Fruit fly (Drosophila melanogaster): ENCODE measurements around the gene mRpL22.

mRpL22 gene

dm6 chrX:16746824-16747223 is 36.9 kb upstream of the mRpL22 start:
- TF ChIP-seq pad (GFP tag; optimal IDR thresholded peaks at IDR 0.05) (no peak), CG14711 (tag; optimal IDR thresholded peaks at IDR 0.05) (no peak), toe (GFP tag; optimal IDR thresholded peaks at IDR 0.05) (no peak), bab1 (GFP tag; optimal IDR thresholded peaks at IDR 0.05) (peak; percentile 20), CG11617 (GFP tag; optimal IDR thresholded peaks at IDR 0.05) (no peak), kay (GFP tag; ENCODE audit: borderline replicate concordance) (peak; percentile 50), CG7045 (GFP tag; optimal IDR thresholded peaks at IDR 0.05) (no peak)

- TF ChIP-seq Hr96 (GFP tag; optimal IDR thresholded peaks at IDR 0.05) (no peak), pad (GFP tag; optimal IDR thresholded peaks at IDR 0.05) (no peak), ovo (GFP tag; optimal IDR thresholded peaks at IDR 0.05) (no peak)
Observed at dm6 chrX:16747467-16747866, 36.3 kb upstream of the mRpL22 start.

- peak; percentile 5 for TF ChIP-seq Mnt (GFP tag; optimal IDR thresholded peaks at IDR 0.05)
- TF ChIP-seq CG14711 (tag; optimal IDR thresholded peaks at IDR 0.05) = no peak
- TF ChIP-seq CG7101 (tag; optimal IDR thresholded peaks at IDR 0.05) = peak; percentile 20
- no peak for TF ChIP-seq CG33017 (tag; optimal IDR thresholded peaks at IDR 0.05)
- TF ChIP-seq CG1620 (GFP tag; optimal IDR thresholded peaks at IDR 0.05) = no peak
- no peak for TF ChIP-seq CG5204 (GFP tag; optimal IDR thresholded peaks at IDR 0.05)
- TF ChIP-seq toe (GFP tag; optimal IDR thresholded peaks at IDR 0.05) = no peak
- TF ChIP-seq ovo (GFP tag; optimal IDR thresholded peaks at IDR 0.05) = no peak
- peak; percentile 38 for TF ChIP-seq tj (GFP tag; optimal IDR thresholded peaks at IDR 0.05)
- TF ChIP-seq CG11617 (GFP tag; optimal IDR thresholded peaks at IDR 0.05) = no peak
- TF ChIP-seq bab1 (GFP tag; optimal IDR thresholded peaks at IDR 0.05) = no peak
- peak; percentile 28 for TF ChIP-seq cic (GFP tag; optimal IDR thresholded peaks at IDR 0.05)
- no peak for TF ChIP-seq Crg-1 (GFP tag; optimal IDR thresholded peaks at IDR 0.05)
- TF ChIP-seq kay (GFP tag; ENCODE audit: borderline replicate concordance) = no peak
Observed at dm6 chrX:16749324-16749723, 34.4 kb upstream of the mRpL22 start.

dm6 chrX:16750712-16751578 is 32.8 kb upstream of the mRpL22 start:
- TF ChIP-seq CG14711 (tag; optimal IDR thresholded peaks at IDR 0.05) = peak; percentile 56
- TF ChIP-seq kay (GFP tag; ENCODE audit: borderline replicate concordance) = peak; percentile 79
- TF ChIP-seq CG12768 (GFP tag; optimal IDR thresholded peaks at IDR 0.05) = no peak
- no peak for TF ChIP-seq ovo (GFP tag; optimal IDR thresholded peaks at IDR 0.05)
- peak; percentile 40 for TF ChIP-seq CG5204 (GFP tag; optimal IDR thresholded peaks at IDR 0.05)
- peak; percentile 12 for TF ChIP-seq Mnt (GFP tag; optimal IDR thresholded peaks at IDR 0.05)
- no peak for TF ChIP-seq Clk (GFP tag; optimal IDR thresholded peaks at IDR 0.05)
- no peak for TF ChIP-seq toe (GFP tag; optimal IDR thresholded peaks at IDR 0.05)
- peak; percentile 41 for TF ChIP-seq Hr96 (GFP tag; optimal IDR thresholded peaks at IDR 0.05)
- peak; percentile 51 for TF ChIP-seq CG33017 (tag; optimal IDR thresholded peaks at IDR 0.05)
- no peak for TF ChIP-seq cnc (optimal IDR thresholded peaks at IDR 0.05)
- TF ChIP-seq CG11617 (GFP tag; optimal IDR thresholded peaks at IDR 0.05) = peak; percentile 63
- peak; percentile 22 for TF ChIP-seq CG1620 (GFP tag; optimal IDR thresholded peaks at IDR 0.05)
- TF ChIP-seq bab1 (GFP tag; optimal IDR thresholded peaks at IDR 0.05) = peak; percentile 89
- peak; percentile 49 for TF ChIP-seq CG7045 (GFP tag; optimal IDR thresholded peaks at IDR 0.05)
- TF ChIP-seq cic (GFP tag; optimal IDR thresholded peaks at IDR 0.05) = no peak
- TF ChIP-seq pad (GFP tag; optimal IDR thresholded peaks at IDR 0.05) = peak; percentile 57
- peak; percentile 76 for TF ChIP-seq CG7101 (tag; optimal IDR thresholded peaks at IDR 0.05)
- TF ChIP-seq tj (GFP tag; optimal IDR thresholded peaks at IDR 0.05) = peak; percentile 46
- TF ChIP-seq Crg-1 (GFP tag; optimal IDR thresholded peaks at IDR 0.05) = no peak

- TF ChIP-seq Clk (GFP tag; optimal IDR thresholded peaks at IDR 0.05) (no peak), CG12768 (GFP tag; optimal IDR thresholded peaks at IDR 0.05) (no peak), Mnt (GFP tag; optimal IDR thresholded peaks at IDR 0.05) (peak; percentile 74), CG5204 (GFP tag; optimal IDR thresholded peaks at IDR 0.05) (peak; percentile 72), tj (GFP tag; optimal IDR thresholded peaks at IDR 0.05) (peak; percentile 46), Crg-1 (GFP tag; optimal IDR thresholded peaks at IDR 0.05) (peak; percentile 70), CG1620 (GFP tag; optimal IDR thresholded peaks at IDR 0.05) (peak; percentile 90), CG7101 (tag; optimal IDR thresholded peaks at IDR 0.05) (peak; percentile 87), cnc (optimal IDR thresholded peaks at IDR 0.05) (no peak), toe (GFP tag; optimal IDR thresholded peaks at IDR 0.05) (peak; percentile 67), CG7045 (GFP tag; optimal IDR thresholded peaks at IDR 0.05) (no peak), kay (GFP tag; ENCODE audit: borderline replicate concordance) (peak; percentile 66), ovo (GFP tag; optimal IDR thresholded peaks at IDR 0.05) (peak; percentile 94), Hr96 (GFP tag; optimal IDR thresholded peaks at IDR 0.05) (peak; percentile 92), bab1 (GFP tag; optimal IDR thresholded peaks at IDR 0.05) (peak; percentile 84), pad (GFP tag; optimal IDR thresholded peaks at IDR 0.05) (peak; percentile 56), CG33017 (tag; optimal IDR thresholded peaks at IDR 0.05) (peak; percentile 7), CG11617 (GFP tag; optimal IDR thresholded peaks at IDR 0.05) (peak; percentile 75), cic (GFP tag; optimal IDR thresholded peaks at IDR 0.05) (peak; percentile 22), CG14711 (tag; optimal IDR thresholded peaks at IDR 0.05) (peak; percentile 78)
Observed at dm6 chrX:16751579-16752156, 32.1 kb upstream of the mRpL22 start, which contains the start of gene goe. Gene goe (minus strand): TSS chrX:16751910.

- TF ChIP-seq CG7045 (GFP tag; optimal IDR thresholded peaks at IDR 0.05) = no peak
- TF ChIP-seq ovo (GFP tag; optimal IDR thresholded peaks at IDR 0.05) = no peak
- no peak for TF ChIP-seq CG5204 (GFP tag; optimal IDR thresholded peaks at IDR 0.05)
- no peak for TF ChIP-seq CG7101 (tag; optimal IDR thresholded peaks at IDR 0.05)
- no peak for TF ChIP-seq tj (GFP tag; optimal IDR thresholded peaks at IDR 0.05)
- no peak for TF ChIP-seq Mnt (GFP tag; optimal IDR thresholded peaks at IDR 0.05)
- TF ChIP-seq CG33017 (tag; optimal IDR thresholded peaks at IDR 0.05) = no peak
- no peak for TF ChIP-seq pad (GFP tag; optimal IDR thresholded peaks at IDR 0.05)
- TF ChIP-seq bab1 (GFP tag; optimal IDR thresholded peaks at IDR 0.05) = no peak
Observed at dm6 chrX:16753066-16753465, 30.7 kb upstream of the mRpL22 start.
